Worm (Caenorhabditis elegans) whole organism, L4 larva: Measurements from ENCODE around the gene F59A6.11.

ENCODE experiments used
- F37D6.2 ChIP-seq: sonication (generic microtip); optimal IDR thresholded peaks from 2 replicates; lab custom pipeline; 2016; ENCODE audit warnings: mild to moderate bottlenecking, missing genetic modification characterization, missing compliant biosample characterization
- F49E8.2 ChIP-seq: sonication (generic microtip); optimal IDR thresholded peaks from 2 replicates; lab custom pipeline; 2016; ENCODE audit warnings: missing compliant biosample characterization, mild to moderate bottlenecking, missing genetic modification characterization, borderline replicate concordance
- R02D3.7 ChIP-seq: fragments of 150-350 bp; sonication (generic microtip); optimal IDR thresholded peaks from 3 replicates; lab custom pipeline; 2014; ENCODE audit warnings: missing biosample characterization, missing genetic modification characterization
- T26A8.4 ChIP-seq: fragments of 200-800 bp; sonication (Bioruptor generic); IDR thresholded peaks from 2 replicates; pipeline ENCODE4 v1.3.6; 2022; ENCODE audit warnings: missing genetic modification characterization, missing compliant biosample characterization
- Y105C5A.15 ChIP-seq: fragments of 200-800 bp; sonication (Bioruptor generic); IDR thresholded peaks from 2 replicates; pipeline ENCODE4 v1.3.6; 2022; ENCODE audit warnings: missing genetic modification characterization, missing compliant biosample characterization
- Y48G9A.11 ChIP-seq: fragments of 200-800 bp; sonication (Bioruptor generic); IDR thresholded peaks from 2 replicates; pipeline ENCODE4 v1.3.6; 2022; ENCODE audit warnings: missing genetic modification reagents, missing genetic modification characterization, missing compliant biosample characterization
- Y75B8A.6 ChIP-seq: fragments of 200-800 bp; sonication (Bioruptor generic); IDR thresholded peaks from 2 replicates; pipeline ENCODE4 v1.3.6; 2022; ENCODE audit warnings: missing genetic modification reagents, missing genetic modification characterization, missing compliant biosample characterization
- ZK337.2 ChIP-seq: fragments of 200-800 bp; sonication (Bioruptor generic); IDR thresholded peaks from 2 replicates; pipeline ENCODE4 v1.3.6; 2022; ENCODE audit warnings: missing genetic modification reagents, missing genetic modification characterization, missing compliant biosample characterization
- ZK546.5 ChIP-seq, 2 experiments: sonication (generic microtip); optimal IDR thresholded peaks; 2 replicates each; lab custom pipeline; 2017; ENCODE audit warnings: missing biosample characterization in 2 of 2, missing genetic modification characterization in 2 of 2
- aly-2 ChIP-seq: sonication (generic microtip); optimal IDR thresholded peaks from 2 replicates; lab custom pipeline; 2018; ENCODE audit warnings: missing biosample characterization, missing genetic modification characterization
- ama-1 ChIP-seq: fragments of 150-350 bp; optimal IDR thresholded peaks from 2 replicates; lab custom pipeline; 2014; ENCODE audit warnings: inconsistent platforms, mixed read lengths
- arid-1 ChIP-seq: fragments of 200-800 bp; sonication (Bioruptor generic); conservative IDR thresholded peaks from 2 replicates; pipeline ENCODE4 v1.3.6; 2022; ENCODE audit warnings: missing genetic modification reagents, missing genetic modification characterization, missing compliant biosample characterization
- ceh-20 ChIP-seq: fragments of 200-800 bp; sonication (Bioruptor generic); IDR thresholded peaks from 2 replicates; pipeline ENCODE4 v1.3.6; 2022; ENCODE audit warnings: missing genetic modification reagents, missing genetic modification characterization, missing compliant biosample characterization
- ceh-28 ChIP-seq: fragments of 150-350 bp; optimal IDR thresholded peaks from 2 replicates; lab custom pipeline; 2014; ENCODE audit warnings: missing biosample characterization, missing genetic modification reagents, missing genetic modification characterization
- ceh-82 ChIP-seq: sonication (generic microtip); optimal IDR thresholded peaks from 2 replicates; lab custom pipeline; 2017; ENCODE audit warnings: missing biosample characterization, missing genetic modification characterization
- ctbp-1 ChIP-seq: fragments of 200-800 bp; sonication (Bioruptor generic); IDR thresholded peaks from 2 replicates; pipeline ENCODE4 v1.3.6; 2022; ENCODE audit warnings: missing genetic modification reagents, missing genetic modification characterization, missing compliant biosample characterization
- daf-16 ChIP-seq, 3 experiments: sonication (generic microtip); optimal IDR thresholded peaks; 2 replicates each; lab custom pipeline; 2016 to 2017; ENCODE audit warnings: missing genetic modification characterization in 3 of 3, missing genetic modification reagents in 3 of 3, mild to moderate bottlenecking in 2 of 3, missing compliant biosample characterization in 2 of 3, missing biosample characterization in 1 of 3, moderate library complexity in 1 of 3
- daf-19 ChIP-seq: fragments of 200-800 bp; sonication (Bioruptor generic); conservative IDR thresholded peaks from 2 replicates; pipeline ENCODE4 v1.3.6; 2022; ENCODE audit warnings: missing genetic modification characterization, missing compliant biosample characterization
- dmd-8 ChIP-seq: fragments of 200-800 bp; sonication (Bioruptor generic); IDR thresholded peaks from 2 replicates; pipeline ENCODE4 v1.3.6; 2022; ENCODE audit warnings: missing genetic modification characterization, missing compliant biosample characterization
- dpl-1 ChIP-seq: fragments of 150-350 bp; optimal IDR thresholded peaks from 2 replicates; lab custom pipeline; 2014; ENCODE audit warnings: missing biosample characterization, missing genetic modification reagents, missing genetic modification characterization
- duxl-1 ChIP-seq: sonication (generic microtip); optimal IDR thresholded peaks from 2 replicates; lab custom pipeline; 2016; ENCODE audit warnings: mild to moderate bottlenecking, missing genetic modification characterization, moderate library complexity, missing compliant biosample characterization; ENCODE audit not compliant: poor library complexity
- dve-1 ChIP-seq: sonication (generic microtip); optimal IDR thresholded peaks from 2 replicates; lab custom pipeline; 2017; ENCODE audit warnings: antibody characterized with exemption, mild to moderate bottlenecking, missing genetic modification characterization, missing compliant biosample characterization; ENCODE audit not compliant: insufficient read depth
- hlh-11 ChIP-seq: fragments of 200-800 bp; sonication (Bioruptor generic); optimal IDR thresholded peaks from 2 replicates; lab custom pipeline; 2018; ENCODE audit warnings: mild to moderate bottlenecking, missing genetic modification characterization, missing compliant biosample characterization
- hlh-30 ChIP-seq: sonication (generic microtip); optimal IDR thresholded peaks from 2 replicates; lab custom pipeline; 2017; ENCODE audit warnings: antibody characterized with exemption, mild to moderate bottlenecking, missing genetic modification characterization, missing compliant biosample characterization; ENCODE audit not compliant: insufficient read depth
- lin-1 ChIP-seq: fragments of 200-800 bp; sonication (Bioruptor generic); IDR thresholded peaks from 2 replicates; pipeline ENCODE4 v1.3.6; 2022; ENCODE audit warnings: missing genetic modification reagents, missing genetic modification characterization, missing compliant biosample characterization
- lin-13 ChIP-seq: fragments of 150-350 bp; optimal IDR thresholded peaks from 2 replicates; lab custom pipeline; 2014; ENCODE audit warnings: missing biosample characterization, missing genetic modification reagents, missing genetic modification characterization
- lin-38 ChIP-seq: fragments of 200-800 bp; sonication (Bioruptor generic); IDR thresholded peaks from 2 replicates; pipeline ENCODE4 v1.3.6; 2022; ENCODE audit warnings: missing genetic modification reagents, missing genetic modification characterization, missing compliant biosample characterization
- lin-39 ChIP-seq: fragments of 150-350 bp; optimal IDR thresholded peaks from 2 replicates; lab custom pipeline; 2014; ENCODE audit warnings: missing biosample characterization, missing genetic modification reagents, missing genetic modification characterization
- lsy-2 ChIP-seq, 2 experiments: fragments of 150-350 bp in 1 of 2; sonication (generic microtip) in 1 of 2; optimal IDR thresholded peaks; 2 replicates each; lab custom pipeline; 2014 to 2017; ENCODE audit warnings: missing biosample characterization in 2 of 2, missing genetic modification characterization in 2 of 2
- madf-5 ChIP-seq, 2 experiments: fragments of 200-800 bp; sonication (Bioruptor generic); IDR thresholded peaks; 2 replicates each; pipeline ENCODE4 v1.3.6; 2022; ENCODE audit warnings: missing compliant biosample characterization in 2 of 2, missing genetic modification characterization in 2 of 2
- mdt-29 ChIP-seq: fragments of 200-800 bp; sonication (Bioruptor generic); IDR thresholded peaks from 2 replicates; pipeline ENCODE4 v1.3.6; 2022; ENCODE audit warnings: missing genetic modification reagents, missing genetic modification characterization, missing compliant biosample characterization
- mep-1 ChIP-seq: fragments of 150-350 bp; sonication (generic microtip); optimal IDR thresholded peaks from 3 replicates; lab custom pipeline; 2014; ENCODE audit warnings: missing biosample characterization, missing genetic modification characterization
- mxl-2 ChIP-seq: fragments of 200-800 bp; sonication (Bioruptor generic); conservative IDR thresholded peaks from 2 replicates; pipeline ENCODE4 v1.3.6; 2022; ENCODE audit warnings: missing genetic modification reagents, missing genetic modification characterization, missing compliant biosample characterization
- nhr-11 ChIP-seq: fragments of 150-350 bp; optimal IDR thresholded peaks from 2 replicates; lab custom pipeline; 2014; ENCODE audit warnings: missing biosample characterization, missing genetic modification characterization
- nhr-111 ChIP-seq: fragments of 200-800 bp; sonication (Bioruptor generic); optimal IDR thresholded peaks from 2 replicates; lab custom pipeline; 2018; ENCODE audit warnings: mild to moderate bottlenecking, missing genetic modification characterization, missing compliant biosample characterization
- nhr-48 ChIP-seq: sonication (generic microtip); optimal IDR thresholded peaks from 2 replicates; lab custom pipeline; 2016; ENCODE audit warnings: mild to moderate bottlenecking, missing genetic modification characterization, missing compliant biosample characterization
- nhr-77 ChIP-seq: fragments of 150-350 bp; optimal IDR thresholded peaks from 2 replicates; lab custom pipeline; 2014; ENCODE audit warnings: missing biosample characterization, missing genetic modification characterization
- pha-4 ChIP-seq, 2 experiments: fragments of 150-350 bp in 1 of 2; fragments of 200-800 bp in 1 of 2; sonication (Bioruptor generic) in 1 of 2; IDR thresholded peaks in 1 of 2; optimal IDR thresholded peaks in 1 of 2; 2 replicates each; pipeline versions ENCODE4 v1.3.6 to Lab custom; 2014 to 2022; ENCODE audit warnings: missing genetic modification characterization in 2 of 2, missing genetic modification reagents in 2 of 2, missing biosample characterization in 1 of 2, missing compliant biosample characterization in 1 of 2
- rbr-2 ChIP-seq: sonication (generic microtip); optimal IDR thresholded peaks from 2 replicates; lab custom pipeline; 2016; ENCODE audit warnings: missing genotype, missing genetic modification characterization, missing compliant biosample characterization
- saeg-2 ChIP-seq: fragments of 200-800 bp; sonication (Bioruptor generic); IDR thresholded peaks from 2 replicates; pipeline ENCODE4 v1.3.6; 2022; ENCODE audit warnings: missing genetic modification reagents, missing genetic modification characterization, missing compliant biosample characterization
- sdz-12 ChIP-seq: fragments of 200-800 bp; sonication (Bioruptor generic); optimal IDR thresholded peaks from 2 replicates; lab custom pipeline; 2018; ENCODE audit warnings: mild to moderate bottlenecking, missing genetic modification characterization, missing compliant biosample characterization
- set-16 ChIP-seq: fragments of 200-800 bp; sonication (Bioruptor generic); IDR thresholded peaks from 2 replicates; pipeline ENCODE4 v1.3.6; 2022; ENCODE audit warnings: missing genetic modification reagents, missing genetic modification characterization, missing compliant biosample characterization
- tag-97 ChIP-seq: fragments of 200-800 bp; sonication (Bioruptor generic); IDR thresholded peaks from 2 replicates; pipeline ENCODE4 v1.3.6; 2022; ENCODE audit warnings: missing genetic modification characterization, missing compliant biosample characterization
- unc-130 ChIP-seq: sonication (generic microtip); optimal IDR thresholded peaks from 2 replicates; lab custom pipeline; 2016; ENCODE audit warnings: missing genetic modification reagents, missing genetic modification characterization, missing compliant biosample characterization
- vab-7 ChIP-seq: fragments of 200-800 bp; sonication (Bioruptor generic); IDR thresholded peaks from 2 replicates; pipeline ENCODE4 v1.3.6; 2022; ENCODE audit warnings: missing genetic modification reagents, missing genetic modification characterization, missing compliant biosample characterization

F59A6.11 gene

DNA sequence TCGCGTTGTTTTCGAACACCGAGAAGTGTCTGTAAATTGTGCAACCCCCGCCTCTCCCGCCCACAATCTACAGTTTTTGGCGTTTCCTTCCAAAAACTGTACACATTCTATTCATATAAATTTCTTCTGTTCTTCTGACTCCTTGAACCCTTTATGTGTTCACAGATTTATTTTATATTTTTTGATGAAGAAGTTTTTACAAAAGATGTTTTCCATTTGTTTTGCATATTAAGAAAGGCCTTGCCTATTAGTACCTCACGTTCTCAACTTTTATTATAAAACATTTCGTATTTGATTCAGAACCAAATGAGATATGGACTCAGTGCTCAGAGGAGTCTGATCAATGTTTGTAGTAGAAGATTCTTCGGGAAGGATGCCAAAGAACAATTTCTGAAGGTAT lies 45.3 kb downstream of the F59A6.11 start, which contains the start of gene ndx-3:
ndx-3 (plus strand) TSS at position 301 of the 400 bp plus-strand sequence.
- no peak for TF ChIP-seq daf-16 (GFP tag; optimal IDR thresholded peaks at IDR 0.05; lab: Kevin White, UChicago)
- TF ChIP-seq daf-16 (tag; optimal IDR thresholded peaks at IDR 0.05; lab: Kevin White, UChicago): no peak
- TF ChIP-seq lsy-2 (tag; optimal IDR thresholded peaks at IDR 0.05; lab: Kevin White, UChicago): no peak
- TF ChIP-seq daf-19 (GFP tag; lab: Robert Waterston, UW): no peak
- TF ChIP-seq T26A8.4: no peak
- TF ChIP-seq ZK337.2 (GFP tag; lab: Robert Waterston, UW): no peak
- no peak for TF ChIP-seq set-16 (GFP tag; lab: Robert Waterston, UW)
- no peak for TF ChIP-seq pha-4 (GFP tag; IDR thresholded peaks at IDR 0.05; lab: Robert Waterston, UW)
- TF ChIP-seq pha-4 (tag; optimal IDR thresholded peaks at IDR 0.05; lab: Kevin White, UChicago): no peak
- no peak for TF ChIP-seq sdz-12 (GFP tag; lab: Kevin White, UChicago)
- no peak for TF ChIP-seq ceh-20 (GFP tag; lab: Robert Waterston, UW)
- no peak for TF ChIP-seq lin-1 (GFP tag; lab: Robert Waterston, UW)
- no peak for TF ChIP-seq R02D3.7
- no peak for TF ChIP-seq dmd-8 (GFP tag; lab: Robert Waterston, UW)
- TF ChIP-seq aly-2 (tag; lab: Kevin White, UChicago): no peak
- TF ChIP-seq ZK546.5 (tag; optimal IDR thresholded peaks at IDR 0.05; lab: Kevin White, UChicago): no peak
- TF ChIP-seq dpl-1 (GFP tag; lab: Kevin White, UChicago): no peak
- no peak for TF ChIP-seq tag-97 (GFP tag; lab: Robert Waterston, UW)
- TF ChIP-seq Y105C5A.15 (GFP tag; lab: Robert Waterston, UW): no peak
- no peak for TF ChIP-seq F49E8.2 (tag; lab: Kevin White, UChicago)
- TF ChIP-seq vab-7 (GFP tag; lab: Robert Waterston, UW): no peak

DNA sequence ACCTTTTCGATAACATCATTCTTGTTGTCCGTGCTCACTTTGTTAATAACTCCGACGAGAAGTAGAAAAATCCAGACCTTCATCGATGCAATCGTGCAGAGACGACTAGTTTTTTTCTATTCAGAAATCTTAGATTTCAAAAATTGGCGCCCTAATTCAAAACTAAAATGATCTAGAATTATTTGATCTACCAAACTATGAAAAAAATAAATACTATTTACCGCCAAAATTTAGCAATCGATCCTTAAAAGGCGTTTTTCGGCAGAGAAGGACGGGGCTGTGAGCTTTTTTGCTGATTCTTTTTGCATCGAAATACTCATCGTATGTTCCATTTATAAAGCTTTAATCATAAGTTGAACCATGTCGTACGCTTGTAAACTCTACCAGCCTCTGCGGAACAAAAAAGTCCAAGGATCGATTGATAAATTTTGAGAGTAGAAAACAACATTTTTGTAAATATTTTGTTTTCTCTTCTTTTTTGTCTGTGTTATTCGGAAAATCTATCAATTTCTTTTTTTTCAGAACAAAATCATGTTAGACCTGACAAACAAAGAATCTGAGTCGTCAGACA lies 49.1 kb downstream of the F59A6.11 start, which contains the start of the genes try-1 and zyg-12:
try-1 (minus strand) TSS at position 148 of the 571 bp plus-strand sequence.
zyg-12 (plus strand) TSS at position 521 of the 571 bp plus-strand sequence.
- TF ChIP-seq lin-13: no peak
- peak; percentile 42; the same call in 1 of the 2 replicates for TF ChIP-seq lin-38
- no peak for TF ChIP-seq mdt-29
- no peak for TF ChIP-seq nhr-48

- no peak for TF ChIP-seq sdz-12 (GFP tag; lab: Kevin White, UChicago)
- TF ChIP-seq hlh-30 (tag; lab: Kevin White, UChicago): no peak
- TF ChIP-seq mdt-29: no peak
- no peak for TF ChIP-seq set-16 (GFP tag; lab: Robert Waterston, UW)
- TF ChIP-seq nhr-11 (tag; lab: Kevin White, UChicago): no peak
- TF ChIP-seq ZK337.2 (GFP tag; lab: Robert Waterston, UW): no peak
- TF ChIP-seq nhr-77 (tag; lab: Kevin White, UChicago): no peak
- TF ChIP-seq Y48G9A.11: peak; percentile 43; the same call in 1 of the 2 replicates
- TF ChIP-seq nhr-111 (GFP tag; lab: Kevin White, UChicago): no peak
- peak; percentile 22 for TF ChIP-seq duxl-1 (tag; lab: Kevin White, UChicago)
- TF ChIP-seq ceh-82 (tag; lab: Kevin White, UChicago): no peak
- TF ChIP-seq ceh-28: no peak
- no peak for TF ChIP-seq Y75B8A.6 (GFP tag; lab: Robert Waterston, UW)
- TF ChIP-seq vab-7 (GFP tag; lab: Robert Waterston, UW): no peak
- no peak for TF ChIP-seq unc-130 (GFP tag; lab: Kevin White, UChicago)
- no peak for TF ChIP-seq hlh-11 (tag; lab: Kevin White, UChicago)
- TF ChIP-seq lin-38: peak; percentile 39
- TF ChIP-seq arid-1 (GFP tag; lab: Robert Waterston, UW): 0 out of 2 replicates have a peak, but pooled peaks have one; percentile 7
- no peak for TF ChIP-seq madf-5 (GFP tag; IDR thresholded peaks at IDR 0.05; lab: Robert Waterston, UW)
- no peak for TF ChIP-seq dve-1 (tag; lab: Kevin White, UChicago)
- no peak for TF ChIP-seq F37D6.2 (tag; lab: Kevin White, UChicago)
- TF ChIP-seq mep-1 (tag; lab: Kevin White, UChicago): no peak
- no peak for TF ChIP-seq ctbp-1 (GFP tag; lab: Robert Waterston, UW)
- no peak for TF ChIP-seq saeg-2 (GFP tag; lab: Robert Waterston, UW)
- TF ChIP-seq aly-2 (tag; lab: Kevin White, UChicago): no peak
- no peak for TF ChIP-seq ceh-20 (GFP tag; lab: Robert Waterston, UW)
- TF ChIP-seq ama-1 (lab: Kevin White, UChicago): no peak
- no peak for TF ChIP-seq mxl-2 (GFP tag; lab: Robert Waterston, UW)
- TF ChIP-seq lin-39 (tag; lab: Kevin White, UChicago): no peak
- TF ChIP-seq rbr-2 (tag; lab: Kevin White, UChicago): no peak
Observed at ce11 chrII:4948118-4948517, 50.4 kb downstream of the F59A6.11 start.
